Worm (Caenorhabditis elegans) whole organism, L2 larva: Measurements from ENCODE around the gene C18A3.7.

Experiments used
- egl-27 ChIP-seq: sonication (generic microtip); optimal IDR thresholded peaks from 3 replicates; lab custom pipeline; 2017; ENCODE audit warnings: missing biosample characterization, missing genetic modification reagents, missing genetic modification characterization
- nhr-77 ChIP-seq: fragments of 150-350 bp; optimal IDR thresholded peaks from 2 replicates; lab custom pipeline; 2014; ENCODE audit warnings: missing biosample characterization, missing genetic modification characterization
- ztf-1 ChIP-seq: fragments of 200-800 bp; sonication (Bioruptor generic); conservative IDR thresholded peaks from 2 replicates; pipeline ENCODE4 v1.3.6; 2022; ENCODE audit warnings: missing genetic modification characterization, missing compliant biosample characterization

ce11 chrII:5698254-5698653, 32.0 kb downstream of the C18A3.7 start:
- TF ChIP-seq nhr-77 (tag; lab: Kevin White, UChicago) (no peak), egl-27 (tag; lab: Kevin White, UChicago) (no peak), ztf-1 (GFP tag; lab: Robert Waterston, UW) (no peak)
